Worm (Caenorhabditis elegans): ENCODE measurements around the gene col-89.

DNA sequence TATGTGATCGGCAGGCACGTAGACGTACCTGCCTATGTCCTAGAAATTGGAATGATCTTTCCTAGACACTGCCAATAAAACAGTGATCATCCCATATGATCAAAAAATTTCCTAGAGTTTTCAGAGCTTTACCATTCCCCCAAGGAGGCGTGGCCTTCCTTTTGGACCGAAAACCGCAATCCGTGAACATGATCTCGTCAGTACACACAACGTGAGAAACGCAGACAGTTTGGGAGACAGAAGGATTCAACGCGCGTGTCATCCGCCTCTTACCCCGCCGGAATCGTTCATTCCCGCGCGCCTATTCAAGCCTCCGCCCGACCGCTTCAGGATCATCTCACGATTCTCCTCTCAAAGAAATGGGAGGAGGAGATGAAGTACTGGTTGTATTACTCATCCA, 17.5 kb downstream of the col-89 start, which contains the start of gene B0393.5:
- no peak for TF ChIP-seq efl-1 (GFP tag; optimal IDR thresholded peaks at IDR 0.05)
- no peak for TF ChIP-seq F49E8.2 (tag; optimal IDR thresholded peaks at IDR 0.05; ENCODE audit: insufficient read depth)
- TF ChIP-seq hlh-26 (GFP tag; conservative IDR thresholded peaks at IDR 0.05) = no peak
- no peak for TF ChIP-seq C17E4.6 (GFP tag; IDR thresholded peaks at IDR 0.05)
- no peak for TF ChIP-seq bed-2 (GFP tag; IDR thresholded peaks at IDR 0.05)
- no peak for TF ChIP-seq unc-130 (GFP tag; optimal IDR thresholded peaks at IDR 0.05)
- TF ChIP-seq ztf-28 (GFP tag; IDR thresholded peaks at IDR 0.05) = no peak
- TF ChIP-seq ama-1 (optimal IDR thresholded peaks at IDR 0.05) = no peak
- no peak for TF ChIP-seq ama-1 (GFP tag; optimal IDR thresholded peaks at IDR 0.05)
